Fruit fly (Drosophila melanogaster): Measurements from ENCODE around the gene hwt.
A peak's percentile ranks its signal among the peaks of the same experiment; 100 is the strongest.

The hwt gene

DNA sequence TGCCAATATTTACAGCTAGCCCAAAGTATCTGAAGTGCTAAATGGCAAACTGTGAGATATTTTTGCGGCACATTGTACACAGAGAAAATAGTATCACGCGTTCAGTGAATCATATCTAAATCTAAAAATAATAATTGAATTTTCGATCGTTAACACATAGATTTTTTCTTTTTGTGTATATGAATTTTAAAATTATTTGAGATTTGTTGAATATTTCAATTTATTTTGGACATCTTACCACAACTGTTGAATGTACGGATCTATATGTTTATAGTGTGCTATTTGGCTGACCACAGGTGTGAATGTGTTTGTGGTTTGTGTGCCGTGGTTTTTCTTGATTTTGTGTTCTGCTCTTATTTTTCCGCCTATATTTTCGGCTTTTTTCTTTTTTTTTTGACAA, 98.5 kb downstream of the hwt start (continued):
- TF ChIP-seq zfh2 (GFP tag; optimal IDR thresholded peaks at IDR 0.05): peak; percentile 65
- TF ChIP-seq tio (GFP tag; optimal IDR thresholded peaks at IDR 0.05): peak; percentile 60
- no peak for TF ChIP-seq Nf-YC (tag; optimal IDR thresholded peaks at IDR 0.05)
- TF ChIP-seq gce (GFP tag; IDR thresholded peaks at IDR 0.05): peak; percentile 37; the same call in 1 of the 3 replicates
- peak; percentile 13; the same call in 2 of the 3 replicates for TF ChIP-seq CG14050 (GFP tag; IDR thresholded peaks at IDR 0.05)
- TF ChIP-seq Atf-2 (GFP tag; optimal IDR thresholded peaks at IDR 0.05): peak; percentile 42
- no peak for TF ChIP-seq mirr (GFP tag; optimal IDR thresholded peaks at IDR 0.05)
- TF ChIP-seq bbx (GFP tag; IDR thresholded peaks at IDR 0.05; ENCODE audit: partially characterized antibody): no peak
- TF ChIP-seq vfl (GFP tag; optimal IDR thresholded peaks at IDR 0.05): no peak
- peak; percentile 61; the same call in 1 of the 2 replicates for TF ChIP-seq sisA (GFP tag; IDR thresholded peaks at IDR 0.05)
- no peak for TF ChIP-seq CG1024 (GFP tag; IDR thresholded peaks at IDR 0.05)
- no peak for TF ChIP-seq prd (optimal IDR thresholded peaks at IDR 0.05)
- TF ChIP-seq prd (GFP tag; IDR thresholded peaks at IDR 0.05): peak; percentile 60; the same call in 2 of the 3 replicates
- TF ChIP-seq Oaz (GFP tag; IDR thresholded peaks at IDR 0.05): 0 out of 2 replicates have a peak, but pooled peaks have one; percentile 13
- no peak for TF ChIP-seq Nf-YA (GFP tag; IDR thresholded peaks at IDR 0.05)
- peak; percentile 65 for TF ChIP-seq fu2 (GFP tag; optimal IDR thresholded peaks at IDR 0.05)
- peak; percentile 61 for TF ChIP-seq phol (tag; optimal IDR thresholded peaks at IDR 0.05)
- TF ChIP-seq Hmx (GFP tag; optimal IDR thresholded peaks at IDR 0.05): no peak
- TF ChIP-seq CG34376 (GFP tag; optimal IDR thresholded peaks at IDR 0.05): no peak
- TF ChIP-seq ATbp (GFP tag; optimal IDR thresholded peaks at IDR 0.05): peak; percentile 10
- TF ChIP-seq CG17385 (GFP tag; optimal IDR thresholded peaks at IDR 0.05): peak; percentile 54
- peak; percentile 2 for TF ChIP-seq Abd-B (GFP tag; optimal IDR thresholded peaks at IDR 0.05)
- peak; percentile 24 for TF ChIP-seq Asciz (GFP tag; optimal IDR thresholded peaks at IDR 0.05)
- no peak for TF ChIP-seq fd64A (GFP tag; optimal IDR thresholded peaks at IDR 0.05)
- TF ChIP-seq CG17802 (tag; optimal IDR thresholded peaks at IDR 0.05): no peak
- TF ChIP-seq Rfx (GFP tag; IDR thresholded peaks at IDR 0.05): peak; percentile 74
- TF ChIP-seq Poxn (GFP tag; IDR thresholded peaks at IDR 0.05): no peak
- no peak for TF ChIP-seq MESR4 (GFP tag; optimal IDR thresholded peaks at IDR 0.05)
- peak; percentile 44 for TF ChIP-seq CG13894 (tag; optimal IDR thresholded peaks at IDR 0.05)
- peak; percentile 61 for TF ChIP-seq CG17359 (tag; optimal IDR thresholded peaks at IDR 0.05)
- TF ChIP-seq ro (GFP tag; IDR thresholded peaks at IDR 0.05): 0 out of 2 replicates have a peak, but pooled peaks have one; percentile 28
- TF ChIP-seq CoRest (tag; optimal IDR thresholded peaks at IDR 0.05): peak; percentile 69
- no peak for TF ChIP-seq Mrtf (GFP tag; IDR thresholded peaks at IDR 0.05)
- peak; percentile 37; the same call in 1 of the 2 replicates for TF ChIP-seq CG14667 (GFP tag; IDR thresholded peaks at IDR 0.05)
- TF ChIP-seq CG31365 (tag; optimal IDR thresholded peaks at IDR 0.05): no peak
- TF ChIP-seq salm (tag; optimal IDR thresholded peaks at IDR 0.05): no peak
- no peak for TF ChIP-seq hth (optimal IDR thresholded peaks at IDR 0.05)
- TF ChIP-seq ase (GFP tag; IDR thresholded peaks at IDR 0.05): no peak
- no peak for TF ChIP-seq Gsc (GFP tag; IDR thresholded peaks at IDR 0.05)
- TF ChIP-seq Dbx (GFP tag; IDR thresholded peaks at IDR 0.05): peak; percentile 73
- peak; percentile 51 for TF ChIP-seq Xrp1 (GFP tag; IDR thresholded peaks at IDR 0.05)
- TF ChIP-seq Awh (GFP tag; IDR thresholded peaks at IDR 0.05): no peak
- TF ChIP-seq CG1832 (GFP tag; optimal IDR thresholded peaks at IDR 0.05): no peak
- TF ChIP-seq Stat92E (GFP tag; optimal IDR thresholded peaks at IDR 0.05): no peak
- TF ChIP-seq CG1792 (GFP tag; optimal IDR thresholded peaks at IDR 0.05): no peak
